Fruit fly (Drosophila melanogaster) whole organism, wandering third instar larva: ENCODE results near the gene Kul.

Experiments used
- Rel ChIP-seq, 2 experiments: fragments of 200-800 bp; sonication (Bioruptor generic) in 1 of 2; optimal IDR thresholded peaks; 2 replicates in 1 of 2; 3 replicates in 1 of 2; lab custom pipeline; 2016 to 2019; ENCODE audit warnings: mild to moderate bottlenecking in 2 of 2, missing biosample characterization in 2 of 2, missing genetic modification characterization in 2 of 2, moderate library complexity in 1 of 2
- fru ChIP-seq: fragments of 200-800 bp; sonication (Bioruptor generic); optimal IDR thresholded peaks from 3 replicates; lab custom pipeline; 2016; ENCODE audit warnings: missing biosample characterization, mild to moderate bottlenecking, missing genetic modification characterization
- pan ChIP-seq: fragments of >200 bp; optimal IDR thresholded peaks from 2 replicates; lab custom pipeline; 2017
- psq ChIP-seq: fragments of 200-800 bp; sonication (Bioruptor generic); optimal IDR thresholded peaks from 3 replicates; lab custom pipeline; 2017; ENCODE audit warnings: missing biosample characterization, mild to moderate bottlenecking, missing genetic modification characterization, moderate library complexity
- rgr ChIP-seq: fragments of 200-800 bp; sonication (Bioruptor generic); optimal IDR thresholded peaks from 3 replicates; lab custom pipeline; 2016; ENCODE audit warnings: missing biosample characterization, mild to moderate bottlenecking, missing genetic modification characterization

DNA sequence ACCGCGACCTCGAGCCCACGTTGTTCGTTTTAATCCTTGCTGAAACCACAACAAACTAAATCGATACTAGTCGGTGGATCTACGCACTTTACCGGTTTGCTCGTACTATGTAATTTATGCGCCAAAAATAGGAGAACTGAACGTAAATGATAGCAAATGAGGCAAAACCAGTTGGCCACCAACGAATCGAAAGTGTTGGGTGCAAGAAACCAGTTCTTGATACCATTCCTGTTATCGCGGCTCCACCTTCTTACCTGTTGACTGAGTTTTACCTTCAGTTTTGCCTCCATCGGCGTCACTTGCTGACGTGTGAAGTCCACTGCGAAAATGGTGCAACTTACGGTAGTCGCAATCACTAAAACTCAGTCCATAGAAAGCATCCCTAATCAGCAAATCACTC lies 14.4 kb downstream of the Kul start:
- TF ChIP-seq psq (no peak), Rel (GFP tag; optimal IDR thresholded peaks at IDR 0.05; lab: Kevin White, UChicago) (no peak), Rel (tag; optimal IDR thresholded peaks at IDR 0.05; lab: Kevin White, UChicago) (no peak), fru (GFP tag; lab: Kevin White, UChicago) (no peak), pan (lab: Kevin White, UChicago) (no peak), rgr (GFP tag; lab: Kevin White, UChicago) (no peak)
